Worm (Caenorhabditis elegans): ENCODE measurements around the gene tag-151.

The tag-151 gene

ce11 chrII:4747063-4747462 lies 37.0 kb downstream of the tag-151 start:
- TF ChIP-seq ref-1 (GFP tag; conservative IDR thresholded peaks at IDR 0.05) = no peak
- no peak for TF ChIP-seq cog-1 (tag; optimal IDR thresholded peaks at IDR 0.05)
- TF ChIP-seq ztf-29 (GFP tag; IDR thresholded peaks at IDR 0.05) = no peak
- no peak for TF ChIP-seq klf-2 (GFP tag; conservative IDR thresholded peaks at IDR 0.05)
- TF ChIP-seq flt-1 (GFP tag; IDR thresholded peaks at IDR 0.05) = no peak
- no peak for TF ChIP-seq med-1 (GFP tag; optimal IDR thresholded peaks at IDR 0.05; ENCODE audit: insufficient read depth)
- TF ChIP-seq ztf-23 (GFP tag; IDR thresholded peaks at IDR 0.05) = no peak
- TF ChIP-seq tab-1 (GFP tag; IDR thresholded peaks at IDR 0.05) = no peak
- TF ChIP-seq T22C8.4 (GFP tag; IDR thresholded peaks at IDR 0.05) = no peak

ce11 chrII:4747697-4748096 lies 37.6 kb downstream of the tag-151 start:
- TF ChIP-seq T22C8.4 (GFP tag; IDR thresholded peaks at IDR 0.05) (no peak), med-1 (GFP tag; optimal IDR thresholded peaks at IDR 0.05; ENCODE audit: insufficient read depth) (no peak), flt-1 (GFP tag; IDR thresholded peaks at IDR 0.05) (no peak), ztf-29 (GFP tag; IDR thresholded peaks at IDR 0.05) (no peak), tab-1 (GFP tag; IDR thresholded peaks at IDR 0.05) (no peak), ref-1 (GFP tag; conservative IDR thresholded peaks at IDR 0.05) (no peak)

ce11 chrII:4748374-4748773 lies 38.3 kb downstream of the tag-151 start:
- TF ChIP-seq med-1 (GFP tag; optimal IDR thresholded peaks at IDR 0.05; ENCODE audit: insufficient read depth) (no peak), flt-1 (GFP tag; IDR thresholded peaks at IDR 0.05) (no peak), ref-1 (GFP tag; conservative IDR thresholded peaks at IDR 0.05) (no peak), klf-2 (GFP tag; conservative IDR thresholded peaks at IDR 0.05) (no peak), ztf-29 (GFP tag; IDR thresholded peaks at IDR 0.05) (no peak), tab-1 (GFP tag; IDR thresholded peaks at IDR 0.05) (no peak), cog-1 (tag; optimal IDR thresholded peaks at IDR 0.05) (no peak), ztf-23 (GFP tag; IDR thresholded peaks at IDR 0.05) (no peak), T22C8.4 (GFP tag; IDR thresholded peaks at IDR 0.05) (no peak)

ce11 chrII:4749581-4749980 lies 39.5 kb downstream of the tag-151 start, which contains the start of gene F41C3.2:
TSS of gene F41C3.2 (plus strand) at chrII:4749968.
- TF ChIP-seq med-1 (GFP tag; optimal IDR thresholded peaks at IDR 0.05; ENCODE audit: insufficient read depth) (no peak), cog-1 (tag; optimal IDR thresholded peaks at IDR 0.05) (no peak), T22C8.4 (GFP tag; IDR thresholded peaks at IDR 0.05) (no peak), klf-2 (GFP tag; conservative IDR thresholded peaks at IDR 0.05) (no peak), ztf-29 (GFP tag; IDR thresholded peaks at IDR 0.05) (no peak), flt-1 (GFP tag; IDR thresholded peaks at IDR 0.05) (no peak), tab-1 (GFP tag; IDR thresholded peaks at IDR 0.05) (no peak), ref-1 (GFP tag; conservative IDR thresholded peaks at IDR 0.05) (no peak)

ce11 chrII:4752257-4752728 lies 42.2 kb downstream of the tag-151 start, which contains the start of gene F41C3.1:
TSS of gene F41C3.1 (plus strand) at chrII:4752307.
- TF ChIP-seq klf-2 (GFP tag; conservative IDR thresholded peaks at IDR 0.05) (no peak), cog-1 (tag; optimal IDR thresholded peaks at IDR 0.05) (no peak), flt-1 (GFP tag; IDR thresholded peaks at IDR 0.05) (no peak), ref-1 (GFP tag; conservative IDR thresholded peaks at IDR 0.05) (no peak), ztf-29 (GFP tag; IDR thresholded peaks at IDR 0.05) (no peak), med-1 (GFP tag; optimal IDR thresholded peaks at IDR 0.05; ENCODE audit: insufficient read depth) (no peak), tab-1 (GFP tag; IDR thresholded peaks at IDR 0.05) (no peak), ztf-23 (GFP tag; IDR thresholded peaks at IDR 0.05) (no peak), T22C8.4 (GFP tag; IDR thresholded peaks at IDR 0.05) (no peak)

ce11 chrII:4753133-4753532 lies 43.1 kb downstream of the tag-151 start, which contains the start of gene C27D9.1:
TSS of gene C27D9.1 (plus strand) at chrII:4753413.
- TF ChIP-seq ztf-29 (GFP tag; IDR thresholded peaks at IDR 0.05) (no peak), T22C8.4 (GFP tag; IDR thresholded peaks at IDR 0.05) (no peak), tab-1 (GFP tag; IDR thresholded peaks at IDR 0.05) (no peak), ztf-23 (GFP tag; IDR thresholded peaks at IDR 0.05) (no peak), cog-1 (tag; optimal IDR thresholded peaks at IDR 0.05) (no peak), ref-1 (GFP tag; conservative IDR thresholded peaks at IDR 0.05) (no peak), flt-1 (GFP tag; IDR thresholded peaks at IDR 0.05) (no peak), klf-2 (GFP tag; conservative IDR thresholded peaks at IDR 0.05) (no peak), med-1 (GFP tag; optimal IDR thresholded peaks at IDR 0.05; ENCODE audit: insufficient read depth) (no peak)

ce11 chrII:4755654-4756053 lies 45.6 kb downstream of the tag-151 start:
- TF ChIP-seq ztf-23 (GFP tag; IDR thresholded peaks at IDR 0.05) (no peak), med-1 (GFP tag; optimal IDR thresholded peaks at IDR 0.05; ENCODE audit: insufficient read depth) (no peak), ref-1 (GFP tag; conservative IDR thresholded peaks at IDR 0.05) (no peak), tab-1 (GFP tag; IDR thresholded peaks at IDR 0.05) (no peak), ztf-29 (GFP tag; IDR thresholded peaks at IDR 0.05) (no peak), cog-1 (tag; optimal IDR thresholded peaks at IDR 0.05) (no peak), klf-2 (GFP tag; conservative IDR thresholded peaks at IDR 0.05) (no peak), flt-1 (GFP tag; IDR thresholded peaks at IDR 0.05) (no peak), T22C8.4 (GFP tag; IDR thresholded peaks at IDR 0.05) (no peak)

ce11 chrII:4756751-4757150 lies 46.7 kb downstream of the tag-151 start, which contains the start of gene C27D9.2:
TSS of gene C27D9.2 (minus strand) at chrII:4756851.
- no peak for TF ChIP-seq med-1 (GFP tag; optimal IDR thresholded peaks at IDR 0.05; ENCODE audit: insufficient read depth)

ce11 chrII:4758462-4758861 lies 48.4 kb downstream of the tag-151 start, which contains the start of gene F26G1.3:
TSS of gene F26G1.3 (plus strand) at chrII:4758762.
- no peak for TF ChIP-seq flt-1 (GFP tag; IDR thresholded peaks at IDR 0.05)
- TF ChIP-seq klf-2 (GFP tag; conservative IDR thresholded peaks at IDR 0.05) = no peak
- no peak for TF ChIP-seq tab-1 (GFP tag; IDR thresholded peaks at IDR 0.05)

ce11 chrII:4759835-4760234 lies 49.8 kb downstream of the tag-151 start:
- no peak for TF ChIP-seq flt-1 (GFP tag; IDR thresholded peaks at IDR 0.05)
- no peak for TF ChIP-seq ztf-23 (GFP tag; IDR thresholded peaks at IDR 0.05)
- TF ChIP-seq cog-1 (tag; optimal IDR thresholded peaks at IDR 0.05) = no peak
- TF ChIP-seq tab-1 (GFP tag; IDR thresholded peaks at IDR 0.05) = no peak
- no peak for TF ChIP-seq med-1 (GFP tag; optimal IDR thresholded peaks at IDR 0.05; ENCODE audit: insufficient read depth)
- no peak for TF ChIP-seq klf-2 (GFP tag; conservative IDR thresholded peaks at IDR 0.05)
- no peak for TF ChIP-seq T22C8.4 (GFP tag; IDR thresholded peaks at IDR 0.05)
- TF ChIP-seq ztf-29 (GFP tag; IDR thresholded peaks at IDR 0.05) = no peak
